Fruit fly (Drosophila melanogaster) whole organism, embryonic: ENCODE measurements around the gene CG33127.
A peak's percentile ranks its signal among the peaks of the same experiment; 100 is the strongest.

ENCODE experiments used
- Bgb ChIP-seq: fragments of 200-800 bp; sonication (Bioruptor generic); IDR thresholded peaks from 2 replicates; pipeline ENCODE4 v1.3.6; 2022; ENCODE audit warnings: missing biosample characterization, missing genetic modification characterization; ENCODE audit not compliant: partially characterized antibody
- CG10321 ChIP-seq: fragments of 200-800 bp; sonication (Bioruptor generic); IDR thresholded peaks from 2 replicates; pipeline ENCODE4 v1.3.6; 2022; ENCODE audit warnings: missing biosample characterization, missing genetic modification characterization
- CG10565 ChIP-seq: fragments of 200-800 bp; sonication (Bioruptor generic); optimal IDR thresholded peaks from 3 replicates; lab custom pipeline; 2016; ENCODE audit warnings: missing biosample characterization, mild to moderate bottlenecking, missing genetic modification characterization
- CG10979 ChIP-seq: fragments of 200-800 bp; sonication (Bioruptor generic); optimal IDR thresholded peaks from 2 replicates; lab custom pipeline; 2018; ENCODE audit warnings: missing biosample characterization, mild to moderate bottlenecking, missing genetic modification characterization, moderate library complexity
- CG12942 ChIP-seq: fragments of 200-800 bp; sonication (Bioruptor generic); optimal IDR thresholded peaks from 3 replicates; lab custom pipeline; 2016; ENCODE audit warnings: missing biosample characterization, missing genetic modification characterization
- CG14965 ChIP-seq: fragments of 200-800 bp; sonication (Bioruptor generic); optimal IDR thresholded peaks from 2 replicates; lab custom pipeline; 2016; ENCODE audit warnings: missing biosample characterization, missing genetic modification characterization, borderline replicate concordance
- CG15073 ChIP-seq: fragments of 200-800 bp; sonication (Bioruptor generic); optimal IDR thresholded peaks from 2 replicates; lab custom pipeline; 2016; ENCODE audit warnings: missing biosample characterization, missing genetic modification characterization
- CG1602 ChIP-seq: fragments of 200-800 bp; sonication (Bioruptor generic); optimal IDR thresholded peaks from 3 replicates; lab custom pipeline; 2016; ENCODE audit warnings: missing biosample characterization, missing genetic modification characterization
- CG16815 ChIP-seq: fragments of 200-800 bp; sonication (Bioruptor generic); optimal IDR thresholded peaks from 3 replicates; lab custom pipeline; 2017; ENCODE audit warnings: missing biosample characterization, mild to moderate bottlenecking, missing genetic modification characterization
- CG17829 ChIP-seq: fragments of 200-800 bp; optimal IDR thresholded peaks from 2 replicates; lab custom pipeline; 2019; ENCODE audit warnings: missing biosample characterization, mild to moderate bottlenecking, missing genetic modification characterization, moderate library complexity
- CG2889 ChIP-seq: fragments of 200-800 bp; sonication (Bioruptor generic); IDR thresholded peaks from 3 replicates; pipeline ENCODE4 v1.3.6; 2022; ENCODE audit warnings: missing biosample characterization, missing genetic modification characterization
- CG30431 ChIP-seq: fragments of 200-800 bp; sonication (Bioruptor generic); optimal IDR thresholded peaks from 2 replicates; lab custom pipeline; 2017; ENCODE audit warnings: missing biosample characterization, missing genetic modification characterization
- CG4820 ChIP-seq: fragments of 200-800 bp; sonication (Bioruptor generic); optimal IDR thresholded peaks from 3 replicates; lab custom pipeline; 2016; ENCODE audit warnings: missing biosample characterization, missing genetic modification characterization
- CG4854 ChIP-seq: fragments of 200-800 bp; sonication (Bioruptor generic); optimal IDR thresholded peaks from 2 replicates; lab custom pipeline; 2016; ENCODE audit warnings: missing biosample characterization, missing genetic modification characterization, inconsistent platforms
- CG5245 ChIP-seq: fragments of 200-800 bp; sonication (Bioruptor generic); optimal IDR thresholded peaks from 3 replicates; lab custom pipeline; 2016; ENCODE audit warnings: missing biosample characterization, missing genetic modification characterization
- CG6175 ChIP-seq: fragments of 200-800 bp; sonication (Bioruptor generic); IDR thresholded peaks from 3 replicates; pipeline ENCODE4 v1.3.6; 2022; ENCODE audit warnings: missing biosample characterization, missing genetic modification characterization
- CG7271 ChIP-seq: fragments of 200-800 bp; sonication (Bioruptor generic); optimal IDR thresholded peaks from 2 replicates; lab custom pipeline; 2018; ENCODE audit warnings: missing biosample characterization, mild to moderate bottlenecking, missing genetic modification characterization, moderate library complexity
- CG8290 ChIP-seq, 3 experiments: fragments of 200-800 bp; sonication (Bioruptor generic); optimal IDR thresholded peaks; 2 replicates each; lab custom pipeline; 2016 to 2019; ENCODE audit warnings: missing biosample characterization in 3 of 3, missing genetic modification characterization in 3 of 3, mild to moderate bottlenecking in 2 of 3, moderate library complexity in 1 of 3
- CG9817 ChIP-seq: fragments of 200-800 bp; sonication (Bioruptor generic); optimal IDR thresholded peaks from 2 replicates; lab custom pipeline; 2018; ENCODE audit warnings: missing biosample characterization, mild to moderate bottlenecking, missing genetic modification characterization, moderate library complexity
- CG9876 ChIP-seq: fragments of 200-800 bp; sonication (Bioruptor generic); optimal IDR thresholded peaks from 2 replicates; lab custom pipeline; 2016; ENCODE audit warnings: missing biosample characterization, missing genetic modification characterization
- CHES-1-like ChIP-seq: fragments of 200-800 bp; sonication (Bioruptor generic); optimal IDR thresholded peaks from 2 replicates; lab custom pipeline; 2016; ENCODE audit warnings: missing biosample characterization, missing genetic modification characterization
- CrebB ChIP-seq: fragments of 200-800 bp; sonication (Bioruptor generic); optimal IDR thresholded peaks from 3 replicates; lab custom pipeline; 2018; ENCODE audit warnings: missing biosample characterization, mild to moderate bottlenecking, missing genetic modification characterization
- Dip2 ChIP-seq: fragments of 200-800 bp; sonication (Bioruptor generic); IDR thresholded peaks from 2 replicates; pipeline ENCODE4 v1.3.6; 2022; ENCODE audit warnings: missing biosample characterization, missing genetic modification characterization
- Fer3 ChIP-seq: fragments of 200-800 bp; sonication (Bioruptor generic); optimal IDR thresholded peaks from 2 replicates; lab custom pipeline; 2018; ENCODE audit warnings: missing biosample characterization, mild to moderate bottlenecking, missing genetic modification characterization, moderate library complexity
- Gsc ChIP-seq: fragments of 200-800 bp; sonication (Bioruptor generic); IDR thresholded peaks from 2 replicates; pipeline ENCODE4 v1.3.6; 2022; ENCODE audit warnings: missing biosample characterization, missing genetic modification characterization
- Hmx ChIP-seq: fragments of 200-800 bp; sonication (Bioruptor generic); optimal IDR thresholded peaks from 2 replicates; lab custom pipeline; 2016; ENCODE audit warnings: missing biosample characterization, missing genetic modification characterization
- Hr3 ChIP-seq: fragments of 200-800 bp; sonication (Bioruptor generic); optimal IDR thresholded peaks from 3 replicates; lab custom pipeline; 2016; ENCODE audit warnings: missing biosample characterization, missing genetic modification characterization
- Hr39 ChIP-seq: fragments of >200 bp; optimal IDR thresholded peaks from 2 replicates; lab custom pipeline; 2017
- Med ChIP-seq: fragments of 200-800 bp; sonication (Bioruptor generic); peaks from one replicate; lab custom pipeline; 2016; ENCODE audit warnings: missing biosample characterization, missing genetic modification characterization, mild to moderate bottlenecking, inconsistent platforms, moderate library complexity
- Ptx1 ChIP-seq: fragments of 200-800 bp; sonication (Bioruptor generic); IDR thresholded peaks from 2 replicates; pipeline ENCODE4 v1.3.6; 2022; ENCODE audit warnings: missing biosample characterization, missing genetic modification characterization
- Sox100B ChIP-seq: fragments of 200-800 bp; sonication (Bioruptor generic); optimal IDR thresholded peaks from 3 replicates; lab custom pipeline; 2018; ENCODE audit warnings: missing biosample characterization, mild to moderate bottlenecking, missing genetic modification characterization
- Sry-β ChIP-seq: fragments of 200-800 bp; sonication (Bioruptor generic); optimal IDR thresholded peaks from 2 replicates; lab custom pipeline; 2018; ENCODE audit warnings: missing biosample characterization, mild to moderate bottlenecking, missing genetic modification characterization, moderate library complexity
- Ssrp ChIP-seq: fragments of 200-800 bp; sonication (Bioruptor generic); optimal IDR thresholded peaks from 2 replicates; lab custom pipeline; 2018; ENCODE audit warnings: missing biosample characterization, mild to moderate bottlenecking, missing genetic modification characterization, moderate library complexity
- YL-1 ChIP-seq: fragments of 200-800 bp; sonication (Bioruptor generic); optimal IDR thresholded peaks from 3 replicates; lab custom pipeline; 2017; ENCODE audit warnings: missing biosample characterization, mild to moderate bottlenecking, missing genetic modification characterization
- cad ChIP-seq: fragments of >200 bp; optimal IDR thresholded peaks from 2 replicates; lab custom pipeline; 2017; ENCODE audit warnings: missing biosample characterization, missing genetic modification characterization
- cato ChIP-seq: fragments of 200-800 bp; sonication (Bioruptor generic); optimal IDR thresholded peaks from 2 replicates; lab custom pipeline; 2016; ENCODE audit warnings: missing biosample characterization, missing genetic modification characterization, borderline replicate concordance
- chn ChIP-seq: fragments of 200-800 bp; sonication (Bioruptor generic); optimal IDR thresholded peaks from 2 replicates; lab custom pipeline; 2016; ENCODE audit warnings: missing biosample characterization, missing genetic modification characterization
- corto ChIP-seq: fragments of 200-800 bp; sonication (Bioruptor generic); optimal IDR thresholded peaks from 2 replicates; lab custom pipeline; 2016; ENCODE audit warnings: missing biosample characterization, mild to moderate bottlenecking, missing genetic modification characterization, moderate library complexity
- crc ChIP-seq: fragments of 200-800 bp; sonication (Bioruptor generic); optimal IDR thresholded peaks from 2 replicates; lab custom pipeline; 2016; ENCODE audit warnings: missing biosample characterization, missing genetic modification characterization
- dysf ChIP-seq: fragments of 200-800 bp; sonication (Bioruptor generic); IDR thresholded peaks from 3 replicates; pipeline ENCODE4 v1.3.6; 2022; ENCODE audit warnings: missing biosample characterization, missing genetic modification characterization
- eyg ChIP-seq: fragments of 200-800 bp; sonication (Bioruptor generic); optimal IDR thresholded peaks from 3 replicates; lab custom pipeline; 2016; ENCODE audit warnings: missing biosample characterization, missing genetic modification characterization
- gce ChIP-seq: fragments of 200-800 bp; sonication (Bioruptor generic); IDR thresholded peaks from 3 replicates; pipeline ENCODE4 v1.3.6; 2022; ENCODE audit warnings: missing biosample characterization, missing genetic modification characterization
- onecut ChIP-seq: fragments of 200-800 bp; sonication (Bioruptor generic); IDR thresholded peaks from 2 replicates; pipeline ENCODE4 v1.3.6; 2022; ENCODE audit warnings: missing biosample characterization, missing genetic modification characterization
- pb ChIP-seq: fragments of 200-800 bp; sonication (Bioruptor generic); optimal IDR thresholded peaks from 3 replicates; lab custom pipeline; 2016; ENCODE audit warnings: missing biosample characterization, missing genetic modification characterization
- pros ChIP-seq: fragments of 200-800 bp; sonication (Bioruptor generic); optimal IDR thresholded peaks from 3 replicates; lab custom pipeline; 2019; ENCODE audit warnings: missing biosample characterization, mild to moderate bottlenecking, missing genetic modification characterization, moderate library complexity
- so ChIP-seq: fragments of 200-800 bp; sonication (Bioruptor generic); IDR thresholded peaks from 3 replicates; pipeline ENCODE4 v1.3.6; 2022; ENCODE audit warnings: missing biosample characterization, missing genetic modification characterization
- sob ChIP-seq: fragments of 200-800 bp; sonication (Bioruptor generic); IDR thresholded peaks from 2 replicates; pipeline ENCODE4 v1.3.6; 2022; ENCODE audit warnings: missing biosample characterization, missing genetic modification characterization
- tna ChIP-seq: fragments of 200-800 bp; sonication (Bioruptor generic); IDR thresholded peaks from 2 replicates; pipeline ENCODE4 v1.3.6; 2022; ENCODE audit warnings: missing biosample characterization, missing genetic modification characterization; ENCODE audit not compliant: partially characterized antibody
- trem ChIP-seq: fragments of 200-800 bp; optimal IDR thresholded peaks from 3 replicates; lab custom pipeline; 2019; ENCODE audit warnings: missing biosample characterization, mild to moderate bottlenecking, missing genetic modification characterization, moderate library complexity
- ttk ChIP-seq: fragments of 200-800 bp; sonication (Bioruptor generic); IDR thresholded peaks from 2 replicates; pipeline ENCODE4 v2.1.2; 2022; ENCODE audit warnings: missing biosample characterization, missing genetic modification characterization
- usp ChIP-seq: fragments of >200 bp; optimal IDR thresholded peaks from 2 replicates; lab custom pipeline; 2017; ENCODE audit warnings: missing biosample characterization, missing genetic modification characterization
- z ChIP-seq: fragments of 200-800 bp; sonication (Bioruptor generic); IDR thresholded peaks from 3 replicates; pipeline ENCODE4 v1.3.6; 2022; ENCODE audit warnings: missing biosample characterization, missing genetic modification characterization

CG33127 gene

dm6 chr2L:305646-306045 is 16.3 kb upstream of the CG33127 start, which contains the start of gene Plc21C (continued):
- no peak for TF ChIP-seq Dip2 (GFP tag; lab: Robert Waterston, UW)
- TF ChIP-seq so (GFP tag; lab: Robert Waterston, UW): no peak
- no peak for TF ChIP-seq CrebB (tag; lab: Kevin White, UChicago)
- no peak for TF ChIP-seq gce
- TF ChIP-seq pros: no peak
- TF ChIP-seq CG2889 (GFP tag; lab: Robert Waterston, UW): no peak
- no peak for TF ChIP-seq CG30431 (GFP tag; lab: Kevin White, UChicago)
- peak; percentile 59 for TF ChIP-seq CHES-1-like (GFP tag; lab: Kevin White, UChicago)
- peak; percentile 71 for TF ChIP-seq CG4854 (GFP tag; lab: Kevin White, UChicago)
- TF ChIP-seq dysf (GFP tag; lab: Robert Waterston, UW): no peak; the same call in 2 of the 3 replicates
- peak; percentile 4 for TF ChIP-seq crc (GFP tag; lab: Kevin White, UChicago)
- TF ChIP-seq CG5245 (GFP tag; lab: Kevin White, UChicago): no peak
- peak; percentile 49 for TF ChIP-seq YL-1
- TF ChIP-seq onecut (GFP tag; lab: Robert Waterston, UW): no peak
- TF ChIP-seq pb (GFP tag; lab: Kevin White, UChicago): no peak
- no peak for TF ChIP-seq z (GFP tag; lab: Robert Waterston, UW)
- TF ChIP-seq CG4820 (GFP tag; lab: Kevin White, UChicago): peak; percentile 7
- no peak for TF ChIP-seq CG9876 (GFP tag; lab: Kevin White, UChicago)
- no peak for TF ChIP-seq eyg (GFP tag; lab: Kevin White, UChicago)
- TF ChIP-seq CG9817 (tag; lab: Kevin White, UChicago): peak; percentile 46
- peak; percentile 32; the same call in 1 of the 2 replicates for TF ChIP-seq Ptx1 (GFP tag; lab: Robert Waterston, UW)
- peak; percentile 49 for TF ChIP-seq Sry-β (GFP tag; lab: Kevin White, UChicago)
- peak; percentile 69 for TF ChIP-seq CG17829
- peak; percentile 45 for TF ChIP-seq Fer3 (tag; lab: Kevin White, UChicago)
- no peak for TF ChIP-seq CG16815 (GFP tag; lab: Kevin White, UChicago)
- no peak for TF ChIP-seq CG6175 (GFP tag; lab: Robert Waterston, UW)
- TF ChIP-seq tna (GFP tag; lab: Robert Waterston, UW): no peak
- TF ChIP-seq Bgb (GFP tag; lab: Robert Waterston, UW): peak; percentile 43; the same call in 1 of the 2 replicates
- peak; percentile 71 for TF ChIP-seq Hr3 (GFP tag; lab: Kevin White, UChicago)
- no peak for TF ChIP-seq CG14965 (GFP tag; lab: Kevin White, UChicago)
- peak; percentile 36; the same call in 1 of the 2 replicates for TF ChIP-seq sob (GFP tag; lab: Robert Waterston, UW)
- TF ChIP-seq Med (GFP tag; lab: Kevin White, UChicago): peak; percentile 93
- TF ChIP-seq Sox100B: no peak
- TF ChIP-seq CG10321 (GFP tag; lab: Robert Waterston, UW): no peak
- peak; percentile 21 for TF ChIP-seq CG10979
- TF ChIP-seq Ssrp: no peak
- no peak for TF ChIP-seq cato (GFP tag; lab: Kevin White, UChicago)
- TF ChIP-seq CG8290 (GFP tag; optimal IDR thresholded peaks at IDR 0.05; lab: Kevin White, UChicago): no peak
- peak in 1 of 2 experiments; percentile 56 for TF ChIP-seq CG8290 (tag; optimal IDR thresholded peaks at IDR 0.05; lab: Kevin White, UChicago)
- TF ChIP-seq chn (GFP tag; lab: Kevin White, UChicago): peak; percentile 46
- peak; percentile 100 for TF ChIP-seq trem (tag; lab: Kevin White, UChicago)
- TF ChIP-seq corto (GFP tag; lab: Kevin White, UChicago): no peak
- no peak for TF ChIP-seq CG7271 (tag; lab: Kevin White, UChicago)
- no peak for TF ChIP-seq Hmx (GFP tag; lab: Kevin White, UChicago)
- no peak for TF ChIP-seq Hr39 (lab: Kevin White, UChicago)
- no peak for TF ChIP-seq ttk (GFP tag; lab: Robert Waterston, UW)
- no peak for TF ChIP-seq CG15073 (GFP tag; lab: Kevin White, UChicago)
- TF ChIP-seq usp: no peak
- TF ChIP-seq Gsc: no peak
- no peak for TF ChIP-seq CG10565 (GFP tag; lab: Kevin White, UChicago)
- TF ChIP-seq cad (GFP tag; lab: Kevin White, UChicago): no peak
- TF ChIP-seq CG12942 (GFP tag; lab: Kevin White, UChicago): peak; percentile 13
- TF ChIP-seq CG1602: peak; percentile 38
